Fruit fly (Drosophila melanogaster) S2 (cell line): Measurements from ENCODE around the gene CG7601.

ENCODE experiments used
- CG8478 ChIP-seq: fragments of >200 bp; optimal IDR thresholded peaks from 2 replicates; lab custom pipeline; 2018
- CTCF ChIP-seq, 2 experiments: fragments of >200 bp; optimal IDR thresholded peaks; 2 replicates each; lab custom pipeline; 2018

- TF ChIP-seq CTCF (optimal IDR thresholded peaks at IDR 0.05; lab: Kevin White, UChicago): no peak
- no peak for TF ChIP-seq CG8478
These were observed 30.7 kb upstream of the CG7601 start for dm6 chr3R:29767236-29767635.
